Worm (Caenorhabditis elegans) whole organism, L4 larva: ENCODE results near the gene C02B8.3.
A peak's percentile ranks its signal among the peaks of the same experiment; 100 is the strongest.

Source experiments
- D1046.2 ChIP-seq: fragments of 200-800 bp; sonication (Bioruptor generic); IDR thresholded peaks from 2 replicates; pipeline ENCODE4 v1.3.6; 2022; ENCODE audit warnings: missing genetic modification characterization, missing compliant biosample characterization
- F37D6.2 ChIP-seq: sonication (generic microtip); optimal IDR thresholded peaks from 2 replicates; lab custom pipeline; 2016; ENCODE audit warnings: mild to moderate bottlenecking, missing genetic modification characterization, missing compliant biosample characterization
- F49E8.2 ChIP-seq: sonication (generic microtip); optimal IDR thresholded peaks from 2 replicates; lab custom pipeline; 2016; ENCODE audit warnings: missing compliant biosample characterization, mild to moderate bottlenecking, missing genetic modification characterization, borderline replicate concordance
- T20F7.1 ChIP-seq: fragments of 200-800 bp; sonication (Bioruptor generic); optimal IDR thresholded peaks from 2 replicates; lab custom pipeline; 2018; ENCODE audit warnings: mild to moderate bottlenecking, missing genetic modification characterization, missing compliant biosample characterization
- Y105C5A.15 ChIP-seq: fragments of 200-800 bp; sonication (Bioruptor generic); IDR thresholded peaks from 2 replicates; pipeline ENCODE4 v1.3.6; 2022; ENCODE audit warnings: missing genetic modification characterization, missing compliant biosample characterization
- Y48G9A.11 ChIP-seq: fragments of 200-800 bp; sonication (Bioruptor generic); IDR thresholded peaks from 2 replicates; pipeline ENCODE4 v1.3.6; 2022; ENCODE audit warnings: missing genetic modification reagents, missing genetic modification characterization, missing compliant biosample characterization
- ZK546.5 ChIP-seq, 2 experiments: sonication (generic microtip); optimal IDR thresholded peaks; 2 replicates each; lab custom pipeline; 2017; ENCODE audit warnings: missing biosample characterization in 2 of 2, missing genetic modification characterization in 2 of 2
- aha-1 ChIP-seq: fragments of 150-350 bp; peaks from one replicate; lab custom pipeline; 2014; ENCODE audit warnings: missing biosample characterization, missing genetic modification characterization
- ama-1 ChIP-seq: fragments of 150-350 bp; optimal IDR thresholded peaks from 2 replicates; lab custom pipeline; 2014; ENCODE audit warnings: inconsistent platforms, mixed read lengths
- ceh-20 ChIP-seq: fragments of 200-800 bp; sonication (Bioruptor generic); IDR thresholded peaks from 2 replicates; pipeline ENCODE4 v1.3.6; 2022; ENCODE audit warnings: missing genetic modification reagents, missing genetic modification characterization, missing compliant biosample characterization
- ceh-28 ChIP-seq: fragments of 150-350 bp; optimal IDR thresholded peaks from 2 replicates; lab custom pipeline; 2014; ENCODE audit warnings: missing biosample characterization, missing genetic modification reagents, missing genetic modification characterization
- ceh-44 ChIP-seq: fragments of 200-800 bp; sonication (Bioruptor generic); IDR thresholded peaks from 2 replicates; pipeline ENCODE4 v1.3.6; 2022; ENCODE audit warnings: missing genetic modification reagents, missing genetic modification characterization, missing compliant biosample characterization
- daf-16 ChIP-seq, 3 experiments: sonication (generic microtip); optimal IDR thresholded peaks; 2 replicates each; lab custom pipeline; 2016 to 2017; ENCODE audit warnings: missing genetic modification characterization in 3 of 3, missing genetic modification reagents in 3 of 3, mild to moderate bottlenecking in 2 of 3, missing compliant biosample characterization in 2 of 3, missing biosample characterization in 1 of 3, moderate library complexity in 1 of 3
- daf-19 ChIP-seq: fragments of 200-800 bp; sonication (Bioruptor generic); conservative IDR thresholded peaks from 2 replicates; pipeline ENCODE4 v1.3.6; 2022; ENCODE audit warnings: missing genetic modification characterization, missing compliant biosample characterization
- dve-1 ChIP-seq: sonication (generic microtip); optimal IDR thresholded peaks from 2 replicates; lab custom pipeline; 2017; ENCODE audit warnings: antibody characterized with exemption, mild to moderate bottlenecking, missing genetic modification characterization, missing compliant biosample characterization; ENCODE audit not compliant: insufficient read depth
- egl-27 ChIP-seq: sonication (generic microtip); optimal IDR thresholded peaks from 3 replicates; lab custom pipeline; 2017; ENCODE audit warnings: missing biosample characterization, missing genetic modification reagents, missing genetic modification characterization
- fos-1 ChIP-seq: fragments of 150-350 bp; optimal IDR thresholded peaks from 2 replicates; lab custom pipeline; 2014; ENCODE audit warnings: missing biosample characterization, missing genetic modification characterization
- hlh-11 ChIP-seq: fragments of 200-800 bp; sonication (Bioruptor generic); optimal IDR thresholded peaks from 2 replicates; lab custom pipeline; 2018; ENCODE audit warnings: mild to moderate bottlenecking, missing genetic modification characterization, missing compliant biosample characterization
- hlh-30 ChIP-seq: sonication (generic microtip); optimal IDR thresholded peaks from 2 replicates; lab custom pipeline; 2017; ENCODE audit warnings: antibody characterized with exemption, mild to moderate bottlenecking, missing genetic modification characterization, missing compliant biosample characterization; ENCODE audit not compliant: insufficient read depth
- jun-1 ChIP-seq: fragments of 150-350 bp; optimal IDR thresholded peaks from 2 replicates; lab custom pipeline; 2014; ENCODE audit warnings: missing biosample characterization, missing genetic modification reagents, missing genetic modification characterization
- lin-1 ChIP-seq: fragments of 200-800 bp; sonication (Bioruptor generic); IDR thresholded peaks from 2 replicates; pipeline ENCODE4 v1.3.6; 2022; ENCODE audit warnings: missing genetic modification reagents, missing genetic modification characterization, missing compliant biosample characterization
- lin-29 ChIP-seq: fragments of 200-800 bp; sonication (Bioruptor generic); IDR thresholded peaks from 2 replicates; pipeline ENCODE4 v1.3.6; 2022; ENCODE audit warnings: missing genetic modification reagents, missing genetic modification characterization, missing compliant biosample characterization
- lsy-2 ChIP-seq, 2 experiments: fragments of 150-350 bp in 1 of 2; sonication (generic microtip) in 1 of 2; optimal IDR thresholded peaks; 2 replicates each; lab custom pipeline; 2014 to 2017; ENCODE audit warnings: missing biosample characterization in 2 of 2, missing genetic modification characterization in 2 of 2
- madf-5 ChIP-seq, 2 experiments: fragments of 200-800 bp; sonication (Bioruptor generic); IDR thresholded peaks; 2 replicates each; pipeline ENCODE4 v1.3.6; 2022; ENCODE audit warnings: missing compliant biosample characterization in 2 of 2, missing genetic modification characterization in 2 of 2
- madf-9 ChIP-seq: fragments of 200-800 bp; sonication (Bioruptor generic); conservative IDR thresholded peaks from 2 replicates; pipeline ENCODE4 v1.3.6; 2022; ENCODE audit warnings: missing genetic modification reagents, missing genetic modification characterization, missing compliant biosample characterization
- mdl-1 ChIP-seq, 2 experiments: fragments of 150-350 bp in 1 of 2; sonication (generic microtip) in 1 of 2; optimal IDR thresholded peaks; 2 replicates each; lab custom pipeline; 2014 to 2017; ENCODE audit warnings: missing biosample characterization in 2 of 2, missing genetic modification characterization in 2 of 2
- mes-2 ChIP-seq: sonication (generic microtip); optimal IDR thresholded peaks from 2 replicates; lab custom pipeline; 2016; ENCODE audit warnings: missing genotype, mild to moderate bottlenecking, missing genetic modification characterization, missing compliant biosample characterization; ENCODE audit not compliant: poor library complexity, severe bottlenecking
- mxl-3 ChIP-seq: fragments of 200-800 bp; sonication (Bioruptor generic); optimal IDR thresholded peaks from 2 replicates; lab custom pipeline; 2018; ENCODE audit warnings: mild to moderate bottlenecking, missing genetic modification characterization, missing compliant biosample characterization
- nhr-11 ChIP-seq: fragments of 150-350 bp; optimal IDR thresholded peaks from 2 replicates; lab custom pipeline; 2014; ENCODE audit warnings: missing biosample characterization, missing genetic modification characterization
- nhr-28 ChIP-seq: fragments of 150-350 bp; optimal IDR thresholded peaks from 2 replicates; lab custom pipeline; 2014; ENCODE audit warnings: missing biosample characterization, missing genetic modification characterization
- nhr-41 ChIP-seq: fragments of 200-800 bp; sonication (Bioruptor generic); IDR thresholded peaks from 2 replicates; pipeline ENCODE4 v1.3.6; 2022; ENCODE audit warnings: missing genetic modification reagents, missing genetic modification characterization, missing compliant biosample characterization
- nhr-42 ChIP-seq: fragments of 200-800 bp; sonication (Bioruptor generic); IDR thresholded peaks from 2 replicates; pipeline ENCODE4 v1.3.6; 2022; ENCODE audit warnings: missing genetic modification characterization, missing compliant biosample characterization
- pha-4 ChIP-seq, 2 experiments: fragments of 150-350 bp in 1 of 2; fragments of 200-800 bp in 1 of 2; sonication (Bioruptor generic) in 1 of 2; IDR thresholded peaks in 1 of 2; optimal IDR thresholded peaks in 1 of 2; 2 replicates each; pipeline versions ENCODE4 v1.3.6 to Lab custom; 2014 to 2022; ENCODE audit warnings: missing genetic modification characterization in 2 of 2, missing genetic modification reagents in 2 of 2, missing biosample characterization in 1 of 2, missing compliant biosample characterization in 1 of 2
- pqm-1 ChIP-seq: sonication (generic microtip); optimal IDR thresholded peaks from 2 replicates; lab custom pipeline; 2017; ENCODE audit warnings: missing biosample characterization, missing genetic modification characterization
- sdz-12 ChIP-seq: fragments of 200-800 bp; sonication (Bioruptor generic); optimal IDR thresholded peaks from 2 replicates; lab custom pipeline; 2018; ENCODE audit warnings: mild to moderate bottlenecking, missing genetic modification characterization, missing compliant biosample characterization
- spr-3 ChIP-seq: fragments of 200-800 bp; sonication (Bioruptor generic); optimal IDR thresholded peaks from 2 replicates; lab custom pipeline; 2018; ENCODE audit warnings: mild to moderate bottlenecking, missing genetic modification characterization, missing compliant biosample characterization
- tra-1 ChIP-seq: fragments of 200-800 bp; sonication (Bioruptor generic); IDR thresholded peaks from 2 replicates; pipeline ENCODE4 v1.3.6; 2022; ENCODE audit warnings: missing genetic modification reagents, missing genetic modification characterization, missing compliant biosample characterization
- unc-130 ChIP-seq: sonication (generic microtip); optimal IDR thresholded peaks from 2 replicates; lab custom pipeline; 2016; ENCODE audit warnings: missing genetic modification reagents, missing genetic modification characterization, missing compliant biosample characterization
- unc-62 ChIP-seq, 3 experiments: fragments of 150-350 bp in 1 of 3; sonication (generic microtip); optimal IDR thresholded peaks in 2 of 3; peaks in 1 of 3; 1 replicate in 1 of 3; 2 replicates in 2 of 3; lab custom pipeline; 2014 to 2017; ENCODE audit warnings: missing biosample characterization in 3 of 3, missing genetic modification characterization in 3 of 3, missing genetic modification reagents in 3 of 3, missing genotype in 1 of 3
- ztf-11 ChIP-seq: fragments of 150-350 bp; optimal IDR thresholded peaks from 2 replicates; lab custom pipeline; 2014; ENCODE audit warnings: missing biosample characterization, missing genetic modification characterization

C02B8.3 gene

DNA sequence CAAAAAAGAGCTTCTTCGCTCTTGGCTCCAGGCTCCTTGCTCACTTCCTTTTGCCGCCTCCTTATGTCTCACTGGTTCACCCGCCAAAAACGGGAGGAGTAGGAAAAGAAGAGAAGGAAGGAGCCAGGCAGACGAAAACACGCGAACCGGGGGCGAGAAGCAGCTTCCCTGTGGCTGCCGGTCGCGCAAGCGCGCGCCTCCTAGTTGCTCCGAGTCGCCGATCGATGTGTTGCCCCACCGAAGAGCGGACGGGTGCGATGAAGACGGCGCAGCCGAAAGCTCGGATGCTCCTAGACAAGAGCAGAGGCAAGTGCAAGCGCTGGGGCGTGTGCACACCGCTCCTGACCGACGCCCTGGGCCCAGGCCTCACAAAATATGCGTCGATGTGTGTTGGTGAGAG is 24.3 kb downstream of the C02B8.3 start (continued):
- TF ChIP-seq aha-1 (tag; lab: Kevin White, UChicago) (peak; percentile 26), mxl-3 (GFP tag; lab: Kevin White, UChicago) (no peak), ceh-20 (GFP tag; lab: Robert Waterston, UW) (peak; percentile 58; the same call in 1 of the 2 replicates), ceh-28 (tag; lab: Kevin White, UChicago) (peak; percentile 41), egl-27 (no peak), lin-29 (GFP tag; lab: Robert Waterston, UW) (0 out of 2 replicates have a peak, but pooled peaks have one; percentile 22), nhr-42 (0 out of 2 replicates have a peak, but pooled peaks have one; percentile 40), pha-4 (GFP tag; IDR thresholded peaks at IDR 0.05; lab: Robert Waterston, UW) (no peak; the same call in 1 of the 2 replicates), pha-4 (tag; optimal IDR thresholded peaks at IDR 0.05; lab: Kevin White, UChicago) (no peak), lsy-2 (tag; optimal IDR thresholded peaks at IDR 0.05; lab: Kevin White, UChicago) (peak in 1 of 2 experiments; percentile 15), madf-5 (GFP tag; IDR thresholded peaks at IDR 0.05; lab: Robert Waterston, UW) (0 out of 4 replicates have a peak, but pooled peaks of 1 of the 2 experiments have one; percentile 55), madf-9 (GFP tag; lab: Robert Waterston, UW) (peak; percentile 46; the same call in 1 of the 2 replicates), D1046.2 (peak; percentile 75; the same call in 1 of the 2 replicates), mdl-1 (tag; optimal IDR thresholded peaks at IDR 0.05; lab: Kevin White, UChicago) (peak in 1 of 2 experiments; percentile 43)

DNA sequence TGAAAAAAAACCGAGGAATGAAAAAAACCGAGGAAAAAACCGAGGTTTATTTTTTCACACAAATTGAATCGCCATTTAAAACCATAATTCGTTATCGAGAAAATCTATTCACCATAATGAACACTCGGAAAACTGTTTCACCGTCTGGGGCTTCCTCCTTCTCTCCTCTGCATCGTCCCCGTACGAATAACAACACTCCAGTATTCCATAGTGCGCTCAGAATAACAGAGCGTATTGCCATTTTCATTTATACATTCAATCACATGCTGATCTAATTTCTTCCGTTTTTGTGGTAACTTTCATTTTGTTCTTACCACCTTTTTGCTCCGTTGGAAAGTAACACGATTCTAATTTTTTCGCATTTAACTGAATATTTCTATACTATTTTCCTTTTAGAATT is 30.3 kb downstream of the C02B8.3 start, which contains the start of gene C17H11.2:
TSS of gene C17H11.2 (plus strand) at position 397 of the 400 bp plus-strand sequence.
- TF ChIP-seq F49E8.2 (tag; lab: Kevin White, UChicago) (no peak), ztf-11 (tag; lab: Kevin White, UChicago) (no peak), aha-1 (tag; lab: Kevin White, UChicago) (no peak), unc-130 (GFP tag; lab: Kevin White, UChicago) (no peak), hlh-30 (tag; lab: Kevin White, UChicago) (peak; percentile 66), nhr-28 (tag; lab: Kevin White, UChicago) (peak; percentile 46), dve-1 (tag; lab: Kevin White, UChicago) (peak; percentile 46), hlh-11 (tag; lab: Kevin White, UChicago) (peak; percentile 8), lin-1 (GFP tag; lab: Robert Waterston, UW) (no peak), pqm-1 (tag; lab: Kevin White, UChicago) (peak; percentile 5), T20F7.1 (peak; percentile 72), nhr-41 (GFP tag; lab: Robert Waterston, UW) (no peak), mes-2 (tag; lab: Kevin White, UChicago) (peak; percentile 48), unc-62 (GFP tag; optimal IDR thresholded peaks at IDR 0.05 in 1 of 2; lab: Kevin White, UChicago) (peak in 1 of 2 experiments; percentile 94), unc-62 (tag; optimal IDR thresholded peaks at IDR 0.05; lab: Kevin White, UChicago) (no peak), daf-16 (GFP tag; optimal IDR thresholded peaks at IDR 0.05; lab: Kevin White, UChicago) (no peak), daf-16 (tag; optimal IDR thresholded peaks at IDR 0.05; lab: Kevin White, UChicago) (peak; percentile 63), ceh-44 (no peak), spr-3 (GFP tag; lab: Kevin White, UChicago) (no peak)

DNA sequence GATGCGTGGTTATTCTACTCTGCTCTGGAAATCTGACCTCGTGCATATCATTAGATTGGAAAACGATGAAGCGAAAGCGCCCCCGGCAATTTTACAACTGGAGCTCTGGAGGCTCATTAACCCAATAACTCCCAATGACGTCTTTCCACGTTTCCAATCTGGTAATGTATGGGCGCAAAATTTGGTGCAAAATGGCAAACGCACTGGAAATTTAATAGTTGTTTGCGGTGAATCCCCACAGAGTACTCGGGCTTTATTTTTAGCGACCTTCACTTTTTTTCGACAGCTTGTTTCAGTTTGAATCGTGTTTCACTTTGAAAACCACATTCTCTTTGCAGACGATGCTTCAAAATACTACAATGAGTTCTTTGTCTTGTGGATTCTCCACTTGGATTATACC is 34.4 kb downstream of the C02B8.3 start, which contains the start of gene C17H11.1:
TSS of gene C17H11.1 (plus strand) at position 301 of the 400 bp plus-strand sequence.
- TF ChIP-seq daf-16 (GFP tag; optimal IDR thresholded peaks at IDR 0.05; lab: Kevin White, UChicago), result no peak
- TF ChIP-seq daf-16 (tag; optimal IDR thresholded peaks at IDR 0.05; lab: Kevin White, UChicago), result no peak
- no peak for TF ChIP-seq tra-1
- no peak for TF ChIP-seq daf-19 (GFP tag; lab: Robert Waterston, UW)
- no peak for TF ChIP-seq nhr-11
- no peak for TF ChIP-seq ama-1 (lab: Kevin White, UChicago)
- TF ChIP-seq fos-1 (tag; lab: Kevin White, UChicago), result no peak
- no peak for TF ChIP-seq dve-1 (tag; lab: Kevin White, UChicago)
- no peak for TF ChIP-seq ZK546.5 (tag; optimal IDR thresholded peaks at IDR 0.05; lab: Kevin White, UChicago)
- TF ChIP-seq nhr-28 (tag; lab: Kevin White, UChicago), result no peak
- TF ChIP-seq mxl-3 (GFP tag; lab: Kevin White, UChicago), result no peak
- TF ChIP-seq jun-1 (tag; lab: Kevin White, UChicago), result no peak
- no peak for TF ChIP-seq mes-2 (tag; lab: Kevin White, UChicago)
- TF ChIP-seq lin-1 (GFP tag; lab: Robert Waterston, UW), result no peak
- no peak for TF ChIP-seq Y105C5A.15
- TF ChIP-seq unc-130 (GFP tag; lab: Kevin White, UChicago), result no peak
- no peak for TF ChIP-seq sdz-12 (GFP tag; lab: Kevin White, UChicago)
- TF ChIP-seq F37D6.2 (tag; lab: Kevin White, UChicago), result no peak
- TF ChIP-seq Y48G9A.11 (GFP tag; lab: Robert Waterston, UW), result no peak
